Worm (Caenorhabditis elegans) whole organism, L4/young adult: ENCODE measurements around the gene C24H12.8.

ENCODE experiments used
- W03F9.2 ChIP-seq: fragments of 150-350 bp; optimal IDR thresholded peaks from 2 replicates; lab custom pipeline; 2014; ENCODE audit warnings: missing biosample characterization, missing genetic modification characterization
- him-1 ChIP-seq: sonication (generic microtip); optimal IDR thresholded peaks from 2 replicates; lab custom pipeline; 2016; ENCODE audit warnings: missing genotype, missing genetic modification reagents, missing genetic modification characterization, missing compliant biosample characterization

- TF ChIP-seq W03F9.2 (no peak), him-1 (tag; lab: Kevin White, UChicago) (no peak)
Observed at ce11 chrII:372235-372634, 50.8 kb downstream of the C24H12.8 start.
